Fruit fly (Drosophila melanogaster): ENCODE data around the gene esc.

DNA sequence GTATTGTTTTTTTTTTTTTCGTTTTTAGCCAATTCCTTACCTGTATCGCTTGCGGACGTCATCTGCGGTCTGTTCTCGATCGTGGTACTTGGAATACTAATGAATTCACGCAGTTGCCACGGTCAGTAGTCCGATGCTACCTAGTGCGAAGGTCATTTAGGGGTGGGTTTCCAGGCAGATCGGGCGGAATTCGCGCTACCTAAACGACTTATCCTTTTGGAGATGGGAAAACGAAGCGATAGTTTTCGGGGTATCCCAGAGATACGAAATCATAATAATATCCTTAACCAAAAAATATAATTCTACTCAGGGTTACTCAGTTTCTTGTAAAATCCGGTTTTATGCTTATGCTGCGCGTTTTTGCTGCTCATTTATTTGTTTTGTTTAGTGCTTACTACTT lies 35.2 kb downstream of the esc start, which contains the start of gene CG14937:
- TF ChIP-seq kay (GFP tag; ENCODE audit: borderline replicate concordance) (no peak), CG5204 (GFP tag; optimal IDR thresholded peaks at IDR 0.05) (no peak), pad (GFP tag; optimal IDR thresholded peaks at IDR 0.05) (no peak), CG14711 (tag; optimal IDR thresholded peaks at IDR 0.05) (no peak), CG33017 (tag; optimal IDR thresholded peaks at IDR 0.05) (no peak)
